Fruit fly (Drosophila melanogaster) whole organism, adult: ENCODE data around the gene GAPsec.

Source experiments
- CG12768 ChIP-seq: fragments of 200-800 bp; sonication (Bioruptor generic); optimal IDR thresholded peaks from 2 replicates; lab custom pipeline; 2017; ENCODE audit warnings: missing biosample characterization, missing genetic modification characterization, mild to moderate bottlenecking, moderate library complexity, missing genetic modification reagents
- CG14711 ChIP-seq: fragments of 200-800 bp; sonication (Bioruptor generic); optimal IDR thresholded peaks from 2 replicates; lab custom pipeline; 2018; ENCODE audit warnings: missing biosample characterization, mild to moderate bottlenecking, missing genetic modification characterization, moderate library complexity
- CG1620 ChIP-seq: fragments of 200-800 bp; sonication (Bioruptor generic); optimal IDR thresholded peaks from 2 replicates; lab custom pipeline; 2016; ENCODE audit warnings: missing biosample characterization, missing genetic modification characterization
- CG5204 ChIP-seq: fragments of 200-800 bp; sonication (Bioruptor generic); optimal IDR thresholded peaks from 2 replicates; lab custom pipeline; 2016; ENCODE audit warnings: missing biosample characterization, missing genetic modification characterization
- CG7045 ChIP-seq: fragments of 200-800 bp; sonication (Bioruptor generic); optimal IDR thresholded peaks from 2 replicates; lab custom pipeline; 2017; ENCODE audit warnings: missing biosample characterization, mild to moderate bottlenecking, missing genetic modification characterization
- Crg-1 ChIP-seq: fragments of 200-800 bp; sonication (Bioruptor generic); optimal IDR thresholded peaks from 2 replicates; lab custom pipeline; 2016; ENCODE audit warnings: missing biosample characterization, missing genetic modification characterization
- cic ChIP-seq: fragments of 200-800 bp; sonication (Bioruptor generic); optimal IDR thresholded peaks from 2 replicates; lab custom pipeline; 2017; ENCODE audit warnings: missing biosample characterization, mild to moderate bottlenecking, missing genetic modification characterization, moderate library complexity
- kay ChIP-seq: fragments of 200-800 bp; sonication (Bioruptor generic); peaks from one replicate; lab custom pipeline; 2016; ENCODE audit warnings: missing biosample characterization, missing genetic modification characterization, borderline replicate concordance
- pad ChIP-seq: fragments of 200-800 bp; sonication (Bioruptor generic); optimal IDR thresholded peaks from 3 replicates; lab custom pipeline; 2017; ENCODE audit warnings: missing biosample characterization, missing genetic modification characterization, mild to moderate bottlenecking, moderate library complexity, missing genetic modification reagents
- toe ChIP-seq: fragments of 200-800 bp; sonication (Bioruptor generic); optimal IDR thresholded peaks from 2 replicates; lab custom pipeline; 2016; ENCODE audit warnings: missing biosample characterization, missing genetic modification characterization

DNA sequence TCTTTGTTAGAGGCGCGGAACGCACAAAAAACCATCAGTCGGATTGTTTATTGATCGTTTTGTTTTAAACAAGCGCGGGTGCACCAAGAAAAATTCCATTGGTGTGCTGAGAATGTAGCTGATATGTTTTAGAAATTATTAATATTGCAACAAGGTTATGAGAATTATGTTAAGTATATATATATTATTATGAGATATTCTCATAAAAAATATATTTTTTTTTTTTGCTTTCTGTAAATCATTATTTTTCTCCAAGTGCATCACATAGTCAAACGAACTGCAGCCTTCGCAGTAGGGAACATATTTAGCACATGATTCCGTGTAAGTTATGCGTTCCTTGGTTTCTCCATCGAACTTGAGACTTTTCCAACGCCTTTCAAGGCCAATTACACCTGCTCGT, 5.3 kb upstream of the GAPsec start:
- TF ChIP-seq CG12768 (no peak), pad (no peak), CG1620 (GFP tag; lab: Kevin White, UChicago) (no peak), CG7045 (GFP tag; lab: Kevin White, UChicago) (no peak), CG5204 (GFP tag; lab: Kevin White, UChicago) (no peak), kay (GFP tag; lab: Kevin White, UChicago) (no peak), Crg-1 (GFP tag; lab: Kevin White, UChicago) (no peak), toe (GFP tag; lab: Kevin White, UChicago) (no peak), CG14711 (no peak), cic (GFP tag; lab: Kevin White, UChicago) (no peak)
